Fruit fly (Drosophila melanogaster) whole organism, adult: ENCODE measurements around the gene CG31021.

Source experiments
- CG14711 ChIP-seq: fragments of 200-800 bp; sonication (Bioruptor generic); optimal IDR thresholded peaks from 2 replicates; lab custom pipeline; 2018; ENCODE audit warnings: missing biosample characterization, mild to moderate bottlenecking, missing genetic modification characterization, moderate library complexity
- Clk ChIP-seq: fragments of 200-800 bp; sonication (Bioruptor generic); optimal IDR thresholded peaks from 2 replicates; lab custom pipeline; 2017; ENCODE audit warnings: missing biosample characterization, missing genetic modification characterization
- Hr96 ChIP-seq: fragments of 200-800 bp; sonication (Bioruptor generic); optimal IDR thresholded peaks from 2 replicates; lab custom pipeline; 2016; ENCODE audit warnings: missing biosample characterization, missing genetic modification characterization
- Mnt ChIP-seq: fragments of 200-800 bp; sonication (Bioruptor generic); optimal IDR thresholded peaks from 2 replicates; lab custom pipeline; 2016; ENCODE audit warnings: missing biosample characterization, mild to moderate bottlenecking, missing genetic modification characterization
- bab1 ChIP-seq: fragments of 200-800 bp; sonication (Bioruptor generic); optimal IDR thresholded peaks from 3 replicates; lab custom pipeline; 2019; ENCODE audit warnings: missing biosample characterization, mild to moderate bottlenecking, missing genetic modification characterization, moderate library complexity
- cic ChIP-seq: fragments of 200-800 bp; sonication (Bioruptor generic); optimal IDR thresholded peaks from 2 replicates; lab custom pipeline; 2017; ENCODE audit warnings: missing biosample characterization, mild to moderate bottlenecking, missing genetic modification characterization, moderate library complexity
- cnc ChIP-seq, 2 experiments: fragments of >200 bp; optimal IDR thresholded peaks; 2 replicates each; lab custom pipeline; 2017
- ovo ChIP-seq: fragments of 200-800 bp; sonication (Bioruptor generic); optimal IDR thresholded peaks from 2 replicates; lab custom pipeline; 2016; ENCODE audit warnings: missing biosample characterization, missing genetic modification characterization

DNA sequence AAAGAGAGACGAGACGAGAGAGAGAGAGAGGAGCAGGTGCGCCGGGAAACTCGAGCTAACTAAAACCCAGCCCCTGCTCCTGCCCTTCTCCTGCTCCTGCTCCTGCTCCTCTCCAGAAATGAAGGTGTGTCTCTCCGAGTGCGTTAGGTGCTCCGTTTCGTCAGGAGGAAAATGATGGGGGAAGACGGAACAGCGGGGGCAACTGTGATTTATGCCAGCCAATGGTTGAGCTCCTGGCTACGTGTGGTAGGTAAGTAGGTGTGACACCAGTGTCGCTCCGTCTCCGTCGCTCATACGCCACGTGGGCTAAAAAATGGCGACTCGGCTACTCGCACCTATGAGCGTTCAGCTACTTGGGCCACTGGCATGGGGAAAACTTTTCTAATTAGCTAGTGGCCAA, 15.5 kb downstream of the CG31021 start:
- TF ChIP-seq Hr96 (GFP tag; lab: Kevin White, UChicago) (no peak), CG14711 (tag; lab: Kevin White, UChicago) (no peak), cnc (optimal IDR thresholded peaks at IDR 0.05; lab: Kevin White, UChicago) (no peak), bab1 (no peak), ovo (GFP tag; lab: Kevin White, UChicago) (no peak), Mnt (GFP tag; lab: Kevin White, UChicago) (no peak), cic (GFP tag; lab: Kevin White, UChicago) (no peak), Clk (GFP tag; lab: Kevin White, UChicago) (no peak)
